Worm (Caenorhabditis elegans) whole organism, midembryonic: Measurements from ENCODE around the gene F47B10.4.

Experiments used
- cog-1 ChIP-seq: sonication (generic microtip); optimal IDR thresholded peaks from 2 replicates; lab custom pipeline; 2016; ENCODE audit warnings: missing genetic modification characterization, missing compliant biosample characterization
- flt-1 ChIP-seq: fragments of 200-800 bp; sonication (Bioruptor generic); IDR thresholded peaks from 2 replicates; pipeline ENCODE4 v1.3.6; 2022; ENCODE audit warnings: missing genetic modification characterization, missing compliant biosample characterization
- klf-2 ChIP-seq: fragments of 200-800 bp; sonication (Bioruptor generic); conservative IDR thresholded peaks from 2 replicates; pipeline ENCODE4 v1.3.6; 2022; ENCODE audit warnings: missing genetic modification reagents, missing genetic modification characterization, missing compliant biosample characterization
- med-1 ChIP-seq: sonication (generic microtip); optimal IDR thresholded peaks from 2 replicates; lab custom pipeline; 2017; ENCODE audit warnings: missing genetic modification characterization, mild to moderate bottlenecking, missing compliant biosample characterization, antibody characterized with exemption, missing genetic modification reagents; ENCODE audit not compliant: insufficient read depth
- ztf-23 ChIP-seq: fragments of 200-800 bp; sonication (Bioruptor generic); IDR thresholded peaks from 2 replicates; pipeline ENCODE4 v1.3.6; 2022; ENCODE audit warnings: missing genetic modification reagents, missing genetic modification characterization, missing compliant biosample characterization

DNA sequence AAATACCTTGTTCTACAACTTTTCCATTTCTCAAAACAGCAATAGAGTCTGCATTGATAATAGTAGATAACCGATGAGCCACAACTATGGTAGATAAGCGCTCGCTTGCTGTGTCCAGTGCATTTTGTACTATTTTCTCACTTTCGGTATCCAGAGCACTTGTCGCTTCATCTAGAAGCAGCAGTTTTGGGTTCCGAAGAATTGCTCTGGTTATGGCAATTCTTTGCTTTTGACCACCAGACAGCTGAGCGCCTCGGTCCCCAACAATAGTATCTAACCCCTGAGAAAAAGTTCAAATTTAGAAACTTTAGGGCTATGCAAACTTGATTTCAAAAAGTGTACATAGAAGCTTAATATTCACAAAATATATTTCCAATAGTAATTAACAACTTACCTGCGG lies 31.4 kb upstream of the F47B10.4 start:
- TF ChIP-seq med-1 (GFP tag; lab: Kevin White, UChicago) (no peak), cog-1 (no peak), flt-1 (GFP tag; lab: Robert Waterston, UW) (no peak), ztf-23 (no peak), klf-2 (no peak)
